Worm (Caenorhabditis elegans): ENCODE results near the gene luc-7L.

DNA sequence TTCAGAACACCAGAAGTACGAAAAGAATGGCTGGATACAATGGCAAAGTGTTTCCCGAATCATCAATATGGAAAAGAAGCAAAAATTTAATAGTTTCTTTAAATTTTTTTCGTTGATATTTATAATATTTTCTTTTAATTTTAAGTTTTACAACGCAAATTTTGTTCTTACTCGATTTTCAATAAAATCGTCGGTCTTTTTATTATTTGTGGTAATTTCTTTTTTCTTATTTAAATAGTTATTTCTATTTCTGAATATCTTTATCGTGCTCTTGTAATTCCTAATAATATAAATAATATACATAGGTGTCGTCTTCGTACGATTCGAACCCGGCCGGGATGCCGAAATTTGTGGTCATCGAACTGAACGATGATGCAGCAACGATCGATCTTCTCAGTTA lies 35.6 kb downstream of the luc-7L start, which contains the start of gene lir-1:
- TF ChIP-seq med-1 (GFP tag; optimal IDR thresholded peaks at IDR 0.05; ENCODE audit: insufficient read depth) (no peak), flt-1 (GFP tag; IDR thresholded peaks at IDR 0.05) (no peak), T22C8.4 (GFP tag; IDR thresholded peaks at IDR 0.05) (no peak), ztf-23 (GFP tag; IDR thresholded peaks at IDR 0.05) (no peak), ztf-29 (GFP tag; IDR thresholded peaks at IDR 0.05) (no peak), klf-2 (GFP tag; conservative IDR thresholded peaks at IDR 0.05) (no peak), cog-1 (tag; optimal IDR thresholded peaks at IDR 0.05) (no peak)
